Fruit fly (Drosophila melanogaster): Measurements from ENCODE around the gene Dhc98D.

dm6 chr3R:28520401-28520800 lies 33.6 kb downstream of the Dhc98D start, which contains the start of gene CG31051:
- no peak for TF ChIP-seq Myc (optimal IDR thresholded peaks at IDR 0.05)
- no peak for TF ChIP-seq insv (optimal IDR thresholded peaks at IDR 0.05)
- TF ChIP-seq ttk (optimal IDR thresholded peaks at IDR 0.05): no peak
- TF ChIP-seq Sin3A (optimal IDR thresholded peaks at IDR 0.05): no peak
- TF ChIP-seq psq (optimal IDR thresholded peaks at IDR 0.05): no peak

All from Kc167 (cell line).